Worm (Caenorhabditis elegans) whole organism, L4/young adult: Measurements from ENCODE around the gene zip-12.

Experiments
- W03F9.2 ChIP-seq: fragments of 150-350 bp; optimal IDR thresholded peaks from 2 replicates; lab custom pipeline; 2014; ENCODE audit warnings: missing biosample characterization, missing genetic modification characterization
- dao-5 ChIP-seq: sonication (generic microtip); optimal IDR thresholded peaks from 2 replicates; lab custom pipeline; 2016; ENCODE audit warnings: missing genotype, missing genetic modification characterization, moderate library complexity, missing compliant biosample characterization
- him-1 ChIP-seq: sonication (generic microtip); optimal IDR thresholded peaks from 2 replicates; lab custom pipeline; 2016; ENCODE audit warnings: missing genotype, missing genetic modification reagents, missing genetic modification characterization, missing compliant biosample characterization

DNA sequence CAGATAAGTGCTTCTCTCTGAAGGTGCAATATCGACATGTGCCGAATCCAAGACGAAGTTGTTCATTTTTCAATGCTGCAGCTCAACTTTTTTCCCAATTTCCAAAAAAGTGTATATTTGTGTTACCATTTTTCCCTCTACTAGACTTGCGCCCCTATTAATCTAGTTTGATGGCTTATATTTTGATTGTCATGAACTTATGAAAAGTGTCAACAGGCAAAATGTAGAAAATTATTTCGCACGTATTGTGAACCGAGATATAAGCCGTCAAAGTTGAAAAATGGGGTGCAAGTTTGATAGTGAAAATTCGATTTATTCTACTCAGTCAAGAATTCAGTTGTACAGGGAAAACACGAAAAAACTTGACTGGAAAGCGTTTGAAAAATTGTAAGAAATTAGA, 30.7 kb downstream of the zip-12 start, which contains the start of gene Y75B8A.32:
- TF ChIP-seq him-1 (tag; lab: Kevin White, UChicago) (no peak), dao-5 (tag; lab: Kevin White, UChicago) (no peak), W03F9.2 (tag; lab: Kevin White, UChicago) (no peak)
